Fruit fly (Drosophila melanogaster) whole organism, embryonic: Measurements from ENCODE around the gene REG.

Source experiments
- Bteb2 ChIP-seq: fragments of 200-800 bp; sonication (Bioruptor generic); optimal IDR thresholded peaks from 2 replicates; lab custom pipeline; 2016; ENCODE audit warnings: missing biosample characterization, missing genetic modification characterization
- CG10654 ChIP-seq: fragments of 200-800 bp; sonication (Bioruptor generic); optimal IDR thresholded peaks from 2 replicates; lab custom pipeline; 2016; ENCODE audit warnings: missing biosample characterization, missing genetic modification characterization
- CG10959 ChIP-seq: fragments of 200-800 bp; sonication (Bioruptor generic); IDR thresholded peaks from 2 replicates; pipeline ENCODE4 v1.3.6; 2022; ENCODE audit warnings: missing biosample characterization, missing genetic modification characterization
- CG12071 ChIP-seq: fragments of 200-800 bp; sonication (Bioruptor generic); optimal IDR thresholded peaks from 3 replicates; lab custom pipeline; 2018; ENCODE audit warnings: missing biosample characterization, mild to moderate bottlenecking, missing genetic modification characterization
- CG1233 ChIP-seq: fragments of 200-800 bp; sonication (Bioruptor generic); optimal IDR thresholded peaks from 4 replicates; lab custom pipeline; 2018; ENCODE audit warnings: missing biosample characterization, mild to moderate bottlenecking, missing genetic modification characterization
- CG14860 ChIP-seq: fragments of 200-800 bp; sonication (Bioruptor generic); IDR thresholded peaks from 3 replicates; pipeline ENCODE4 v1.3.6; 2022; ENCODE audit warnings: missing biosample characterization, missing genetic modification characterization; ENCODE audit not compliant: partially characterized antibody
- CG15514 ChIP-seq: fragments of 200-800 bp; sonication (Bioruptor generic); optimal IDR thresholded peaks from 3 replicates; lab custom pipeline; 2017; ENCODE audit warnings: missing biosample characterization, missing genetic modification characterization, mild to moderate bottlenecking, moderate library complexity, missing genetic modification reagents
- CG17829 ChIP-seq: fragments of 200-800 bp; optimal IDR thresholded peaks from 2 replicates; lab custom pipeline; 2019; ENCODE audit warnings: missing biosample characterization, mild to moderate bottlenecking, missing genetic modification characterization, moderate library complexity
- CG18262 ChIP-seq: fragments of 200-800 bp; optimal IDR thresholded peaks from 3 replicates; lab custom pipeline; 2019; ENCODE audit warnings: missing biosample characterization, mild to moderate bottlenecking, missing genetic modification characterization, moderate library complexity
- CG18764 ChIP-seq: fragments of 200-800 bp; sonication (Bioruptor generic); optimal IDR thresholded peaks from 3 replicates; lab custom pipeline; 2016; ENCODE audit warnings: missing biosample characterization, missing genetic modification characterization
- CG2199 ChIP-seq: fragments of 200-800 bp; sonication (Bioruptor generic); IDR thresholded peaks from 3 replicates; pipeline ENCODE4 v1.3.6; 2022; ENCODE audit warnings: missing biosample characterization, missing genetic modification characterization
- CG2875 ChIP-seq: fragments of 200-800 bp; sonication (Bioruptor generic); optimal IDR thresholded peaks from 2 replicates; lab custom pipeline; 2017; ENCODE audit warnings: missing biosample characterization, mild to moderate bottlenecking, missing genetic modification characterization, missing genetic modification reagents
- CG3163 ChIP-seq: fragments of 200-800 bp; sonication (Bioruptor generic); optimal IDR thresholded peaks from 3 replicates; lab custom pipeline; 2016; ENCODE audit warnings: missing biosample characterization, missing genetic modification characterization
- CG42726 ChIP-seq: fragments of 200-800 bp; sonication (Bioruptor generic); IDR thresholded peaks from 2 replicates; pipeline ENCODE4 v1.3.6; 2022; ENCODE audit warnings: missing biosample characterization, missing genetic modification characterization; ENCODE audit not compliant: partially characterized antibody
- CG4707 ChIP-seq: fragments of 200-800 bp; sonication (Bioruptor generic); optimal IDR thresholded peaks from 2 replicates; lab custom pipeline; 2018; ENCODE audit warnings: missing biosample characterization, mild to moderate bottlenecking, missing genetic modification characterization, moderate library complexity
- CG4730 ChIP-seq: fragments of 200-800 bp; sonication (Bioruptor generic); IDR thresholded peaks from 2 replicates; pipeline ENCODE4 v1.3.6; 2022; ENCODE audit warnings: missing biosample characterization, missing genetic modification characterization
- CrebB ChIP-seq: fragments of 200-800 bp; sonication (Bioruptor generic); optimal IDR thresholded peaks from 3 replicates; lab custom pipeline; 2018; ENCODE audit warnings: missing biosample characterization, mild to moderate bottlenecking, missing genetic modification characterization
- Elba2 ChIP-seq: fragments of 200-800 bp; sonication (Bioruptor generic); optimal IDR thresholded peaks from 3 replicates; lab custom pipeline; 2016; ENCODE audit warnings: missing biosample characterization, missing genetic modification characterization
- H15 ChIP-seq: fragments of 200-800 bp; sonication (Bioruptor generic); IDR thresholded peaks from 3 replicates; pipeline ENCODE4 v1.3.6; 2022; ENCODE audit warnings: missing biosample characterization, missing genetic modification characterization
- HLH4C ChIP-seq: fragments of 200-800 bp; sonication (Bioruptor generic); IDR thresholded peaks from 3 replicates; pipeline ENCODE4 v1.3.6; 2022; ENCODE audit warnings: missing biosample characterization, missing genetic modification characterization; ENCODE audit not compliant: partially characterized antibody
- MTF-1 ChIP-seq: fragments of 200-800 bp; sonication (Bioruptor generic); optimal IDR thresholded peaks from 2 replicates; lab custom pipeline; 2018; ENCODE audit warnings: missing biosample characterization, mild to moderate bottlenecking, missing genetic modification characterization, borderline replicate concordance
- Med ChIP-seq: fragments of 200-800 bp; sonication (Bioruptor generic); peaks from one replicate; lab custom pipeline; 2016; ENCODE audit warnings: missing biosample characterization, missing genetic modification characterization, mild to moderate bottlenecking, inconsistent platforms, moderate library complexity
- Nf-YC ChIP-seq: fragments of 200-800 bp; optimal IDR thresholded peaks from 3 replicates; lab custom pipeline; 2019; ENCODE audit warnings: missing biosample characterization, mild to moderate bottlenecking, missing genetic modification characterization, moderate library complexity
- Spps ChIP-seq: fragments of 200-800 bp; sonication (Bioruptor generic); optimal IDR thresholded peaks from 2 replicates; lab custom pipeline; 2018; ENCODE audit warnings: missing biosample characterization, mild to moderate bottlenecking, missing genetic modification characterization
- Sry-δ ChIP-seq: fragments of 200-800 bp; sonication (Bioruptor generic); optimal IDR thresholded peaks from 2 replicates; lab custom pipeline; 2016; ENCODE audit warnings: missing biosample characterization, missing genetic modification characterization
- Tbp ChIP-seq: fragments of >200 bp; optimal IDR thresholded peaks from 2 replicates; lab custom pipeline; 2018; ENCODE audit warnings: missing biosample characterization, missing genetic modification characterization
- YL-1 ChIP-seq: fragments of 200-800 bp; sonication (Bioruptor generic); optimal IDR thresholded peaks from 3 replicates; lab custom pipeline; 2017; ENCODE audit warnings: missing biosample characterization, mild to moderate bottlenecking, missing genetic modification characterization
- ab ChIP-seq: fragments of 200-800 bp; sonication (Bioruptor generic); optimal IDR thresholded peaks from 2 replicates; lab custom pipeline; 2016; ENCODE audit warnings: missing biosample characterization, missing genetic modification characterization
- ac ChIP-seq: fragments of 200-800 bp; sonication (Bioruptor generic); optimal IDR thresholded peaks from 3 replicates; lab custom pipeline; 2017; ENCODE audit warnings: missing biosample characterization, mild to moderate bottlenecking, missing genetic modification characterization
- cato ChIP-seq: fragments of 200-800 bp; sonication (Bioruptor generic); optimal IDR thresholded peaks from 2 replicates; lab custom pipeline; 2016; ENCODE audit warnings: missing biosample characterization, missing genetic modification characterization, borderline replicate concordance
- ci ChIP-seq: fragments of 200-800 bp; sonication (Bioruptor generic); IDR thresholded peaks from 3 replicates; pipeline ENCODE4 v1.3.6; 2022; ENCODE audit warnings: missing biosample characterization, missing genetic modification characterization
- croc ChIP-seq: fragments of 200-800 bp; sonication (Bioruptor generic); conservative IDR thresholded peaks from 3 replicates; pipeline ENCODE4 v1.3.6; 2022; ENCODE audit warnings: missing biosample characterization, missing genetic modification characterization
- disco-r ChIP-seq: fragments of 200-800 bp; sonication (Bioruptor generic); optimal IDR thresholded peaks from 2 replicates; lab custom pipeline; 2016; ENCODE audit warnings: missing biosample characterization, missing genetic modification characterization
- exex ChIP-seq: fragments of 200-800 bp; sonication (Bioruptor generic); optimal IDR thresholded peaks from 4 replicates; lab custom pipeline; 2018; ENCODE audit warnings: missing biosample characterization, mild to moderate bottlenecking, missing genetic modification characterization, moderate library complexity
- fd102C ChIP-seq: fragments of 200-800 bp; sonication (Bioruptor generic); optimal IDR thresholded peaks from 2 replicates; lab custom pipeline; 2018; ENCODE audit warnings: missing biosample characterization, mild to moderate bottlenecking, missing genetic modification characterization, moderate library complexity
- ftz-f1 ChIP-seq: fragments of 200-800 bp; sonication (Bioruptor generic); optimal IDR thresholded peaks from 2 replicates; lab custom pipeline; 2016; ENCODE audit warnings: missing biosample characterization, missing genetic modification characterization
- fu2 ChIP-seq: fragments of 200-800 bp; sonication (Bioruptor generic); optimal IDR thresholded peaks from 2 replicates; lab custom pipeline; 2016; ENCODE audit warnings: missing biosample characterization, missing genetic modification characterization
- gfzf ChIP-seq: fragments of 200-800 bp; sonication (Bioruptor generic); optimal IDR thresholded peaks from 2 replicates; lab custom pipeline; 2016; ENCODE audit warnings: missing biosample characterization, mild to moderate bottlenecking, missing genetic modification characterization, moderate library complexity
- gt ChIP-seq: fragments of 200-800 bp; sonication (Bioruptor generic); IDR thresholded peaks from 2 replicates; pipeline ENCODE4 v1.3.6; 2022; ENCODE audit warnings: missing biosample characterization, missing genetic modification characterization
- her ChIP-seq: fragments of 200-800 bp; sonication (Bioruptor generic); optimal IDR thresholded peaks from 2 replicates; lab custom pipeline; 2016; ENCODE audit warnings: missing biosample characterization, missing genetic modification characterization
- ind ChIP-seq: fragments of 200-800 bp; sonication (Bioruptor generic); optimal IDR thresholded peaks from 3 replicates; lab custom pipeline; 2016; ENCODE audit warnings: missing biosample characterization, missing genetic modification characterization
- kah ChIP-seq: fragments of 200-800 bp; sonication (Bioruptor generic); optimal IDR thresholded peaks from 2 replicates; lab custom pipeline; 2018; ENCODE audit warnings: missing biosample characterization, mild to moderate bottlenecking, missing genetic modification characterization
- ken ChIP-seq: fragments of 200-800 bp; sonication (Bioruptor generic); IDR thresholded peaks from 3 replicates; pipeline ENCODE4 v1.3.6; 2022; ENCODE audit warnings: missing biosample characterization, missing genetic modification characterization
- onecut ChIP-seq: fragments of 200-800 bp; sonication (Bioruptor generic); IDR thresholded peaks from 2 replicates; pipeline ENCODE4 v1.3.6; 2022; ENCODE audit warnings: missing biosample characterization, missing genetic modification characterization
- otp ChIP-seq: fragments of 200-800 bp; sonication (Bioruptor generic); IDR thresholded peaks from 3 replicates; pipeline ENCODE4, ENCODE4 v1.3.6; 2022; ENCODE audit warnings: missing biosample characterization, missing genetic modification characterization
- pzg ChIP-seq: fragments of 200-800 bp; sonication (Bioruptor generic); optimal IDR thresholded peaks from 3 replicates; lab custom pipeline; 2018; ENCODE audit warnings: missing biosample characterization, mild to moderate bottlenecking, missing genetic modification characterization, moderate library complexity
- sens-2 ChIP-seq: fragments of 200-800 bp; sonication (Bioruptor generic); IDR thresholded peaks from 2 replicates; pipeline ENCODE4 v1.3.6; 2022; ENCODE audit warnings: missing biosample characterization, missing genetic modification characterization
- shn ChIP-seq: fragments of 200-800 bp; sonication (Bioruptor generic); optimal IDR thresholded peaks from 3 replicates; lab custom pipeline; 2016; ENCODE audit warnings: missing biosample characterization, missing genetic modification characterization
- sim ChIP-seq: fragments of 200-800 bp; sonication (Bioruptor generic); IDR thresholded peaks from 2 replicates; pipeline ENCODE4 v1.3.6; 2022; ENCODE audit warnings: missing biosample characterization, missing genetic modification characterization
- sqz ChIP-seq: fragments of 200-800 bp; sonication (Bioruptor generic); optimal IDR thresholded peaks from 3 replicates; lab custom pipeline; 2018; ENCODE audit warnings: missing biosample characterization, mild to moderate bottlenecking, missing genetic modification characterization
- wek ChIP-seq: fragments of 200-800 bp; sonication (Bioruptor generic); optimal IDR thresholded peaks from 3 replicates; lab custom pipeline; 2018; ENCODE audit warnings: missing biosample characterization, mild to moderate bottlenecking, missing genetic modification characterization, moderate library complexity
- z ChIP-seq: fragments of 200-800 bp; sonication (Bioruptor generic); IDR thresholded peaks from 3 replicates; pipeline ENCODE4 v1.3.6; 2022; ENCODE audit warnings: missing biosample characterization, missing genetic modification characterization
- zfh1 ChIP-seq: fragments of 200-800 bp; sonication (Bioruptor generic); IDR thresholded peaks from 3 replicates; pipeline ENCODE4 v1.3.6; 2022; ENCODE audit warnings: missing biosample characterization, missing genetic modification characterization

REG gene

dm6 chrX:13208075-13208474, 4.0 kb upstream of the REG start (continued):
- TF ChIP-seq CG3163 (GFP tag; lab: Kevin White, UChicago), result no peak
- no peak for TF ChIP-seq sim (GFP tag; lab: Robert Waterston, UW)
- no peak for TF ChIP-seq CG10654 (GFP tag; lab: Kevin White, UChicago)
- no peak for TF ChIP-seq CG12071 (GFP tag; lab: Kevin White, UChicago)
- TF ChIP-seq croc (GFP tag; lab: Robert Waterston, UW), result no peak; the same call in 2 of the 3 replicates
- no peak for TF ChIP-seq Sry-δ
- no peak for TF ChIP-seq ab (GFP tag; lab: Kevin White, UChicago)
- TF ChIP-seq Elba2 (GFP tag; lab: Kevin White, UChicago), result no peak
- TF ChIP-seq CG15514 (GFP tag; lab: Kevin White, UChicago), result no peak
- TF ChIP-seq gfzf, result no peak
- TF ChIP-seq Nf-YC, result no peak
- no peak for TF ChIP-seq Bteb2 (GFP tag; lab: Kevin White, UChicago)
- no peak for TF ChIP-seq exex
- no peak for TF ChIP-seq zfh1 (GFP tag; lab: Robert Waterston, UW)
- TF ChIP-seq CG10959 (GFP tag; lab: Robert Waterston, UW), result no peak
- no peak for TF ChIP-seq CG4730
- TF ChIP-seq Med (GFP tag; lab: Kevin White, UChicago), result no peak
- TF ChIP-seq CG42726 (GFP tag; lab: Robert Waterston, UW), result no peak
- TF ChIP-seq ken (GFP tag; lab: Robert Waterston, UW), result no peak
- TF ChIP-seq onecut (GFP tag; lab: Robert Waterston, UW), result no peak
- no peak for TF ChIP-seq sqz (GFP tag; lab: Kevin White, UChicago)
- no peak for TF ChIP-seq YL-1 (GFP tag; lab: Kevin White, UChicago)
- TF ChIP-seq Spps (tag; lab: Kevin White, UChicago), result no peak
- TF ChIP-seq CG17829 (tag; lab: Kevin White, UChicago), result peak; percentile 32
- TF ChIP-seq CG1233, result no peak
- no peak for TF ChIP-seq CG2875 (GFP tag; lab: Kevin White, UChicago)
- TF ChIP-seq CG18764 (GFP tag; lab: Kevin White, UChicago), result no peak
- TF ChIP-seq sens-2, result no peak
- TF ChIP-seq disco-r (GFP tag; lab: Kevin White, UChicago), result no peak
- no peak for TF ChIP-seq cato (GFP tag; lab: Kevin White, UChicago)
- TF ChIP-seq pzg (GFP tag; lab: Kevin White, UChicago), result no peak
- TF ChIP-seq CG14860 (GFP tag; lab: Robert Waterston, UW), result no peak
- TF ChIP-seq ind (GFP tag; lab: Kevin White, UChicago), result no peak
- TF ChIP-seq CG2199 (GFP tag; lab: Robert Waterston, UW), result no peak
- TF ChIP-seq otp, result no peak
- no peak for TF ChIP-seq gt (GFP tag; lab: Robert Waterston, UW)
- TF ChIP-seq CrebB (tag; lab: Kevin White, UChicago), result no peak
- no peak for TF ChIP-seq ac (GFP tag; lab: Kevin White, UChicago)
- no peak for TF ChIP-seq ftz-f1 (GFP tag; lab: Kevin White, UChicago)
- TF ChIP-seq H15 (GFP tag; lab: Robert Waterston, UW), result no peak
- TF ChIP-seq her, result no peak
- TF ChIP-seq CG4707 (GFP tag; lab: Kevin White, UChicago), result no peak
- TF ChIP-seq wek (GFP tag; lab: Kevin White, UChicago), result no peak
- TF ChIP-seq MTF-1, result no peak
- TF ChIP-seq fu2 (GFP tag; lab: Kevin White, UChicago), result no peak
- peak; percentile 59 for TF ChIP-seq CG18262 (tag; lab: Kevin White, UChicago)
- no peak for TF ChIP-seq HLH4C (GFP tag; lab: Robert Waterston, UW)
- no peak for TF ChIP-seq Tbp (GFP tag; lab: Kevin White, UChicago)
- TF ChIP-seq ci, result no peak
- TF ChIP-seq kah (GFP tag; lab: Kevin White, UChicago), result no peak
- no peak for TF ChIP-seq fd102C (GFP tag; lab: Kevin White, UChicago)
- no peak for TF ChIP-seq shn (GFP tag; lab: Kevin White, UChicago)
- no peak for TF ChIP-seq z (GFP tag; lab: Robert Waterston, UW)
